Worm (Caenorhabditis elegans): Measurements from ENCODE around the gene T27E7.3.

DNA sequence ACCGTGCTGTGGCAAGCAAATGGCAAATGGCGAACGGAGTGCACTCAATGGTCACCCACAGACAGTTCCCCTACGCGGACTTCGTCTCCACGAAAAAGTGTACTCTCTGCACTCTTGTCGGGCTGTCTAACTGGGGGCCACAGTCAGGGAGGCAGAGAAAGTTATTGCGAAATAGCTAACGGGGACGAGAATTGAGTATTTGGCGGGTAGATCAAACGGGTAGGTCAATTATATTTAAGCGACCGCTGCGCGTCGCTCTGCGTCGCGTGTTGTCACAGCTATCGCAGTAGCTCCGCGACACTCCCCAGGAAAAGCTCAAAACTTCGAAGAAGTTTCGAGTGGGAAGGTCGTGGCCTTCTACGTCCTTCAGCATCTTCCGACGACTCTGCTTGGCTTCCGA is 3.5 kb downstream of the T27E7.3 start:
- TF ChIP-seq flt-1 (GFP tag; IDR thresholded peaks at IDR 0.05), result no peak
- TF ChIP-seq hmg-4 (GFP tag; optimal IDR thresholded peaks at IDR 0.05), result no peak
- no peak for TF ChIP-seq hmbx-1 (tag; optimal IDR thresholded peaks at IDR 0.05)
- no peak for TF ChIP-seq ceh-36 (tag; optimal IDR thresholded peaks at IDR 0.05)
- no peak for TF ChIP-seq ama-1 (optimal IDR thresholded peaks at IDR 0.05)
- TF ChIP-seq scrt-1 (GFP tag; IDR thresholded peaks at IDR 0.05), result no peak
- no peak for TF ChIP-seq pes-1 (GFP tag; IDR thresholded peaks at IDR 0.05)
- no peak for TF ChIP-seq ets-7 (tag; optimal IDR thresholded peaks at IDR 0.05)
- TF ChIP-seq tbx-11 (GFP tag; IDR thresholded peaks at IDR 0.05), result no peak
- TF ChIP-seq ceh-13 (GFP tag; optimal IDR thresholded peaks at IDR 0.05), result no peak
- no peak for TF ChIP-seq B0310.2 (tag; optimal IDR thresholded peaks at IDR 0.05)

All from whole organism, early embryonic.